Worm (Caenorhabditis elegans): ENCODE data around the gene srj-8.

DNA sequence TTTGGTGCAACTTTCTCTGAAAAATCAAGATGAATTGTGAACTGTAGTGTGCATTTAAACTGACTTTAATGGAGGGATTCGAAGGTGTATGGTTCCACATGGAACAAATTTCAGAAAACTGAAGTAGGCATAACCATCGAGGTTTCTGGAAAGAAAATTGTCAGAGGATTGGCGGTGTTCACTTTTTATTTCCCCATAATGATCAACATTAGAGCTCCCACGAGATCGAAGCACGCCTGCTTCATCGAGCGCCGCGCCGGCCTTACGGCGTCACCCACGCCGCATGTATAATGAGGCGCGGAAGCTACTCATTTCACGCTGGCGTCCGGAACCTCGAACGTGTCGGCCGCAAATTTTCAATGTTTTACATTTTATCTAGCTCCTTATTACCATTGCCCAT is 40.5 kb downstream of the srj-8 start:
- TF ChIP-seq flt-1 (GFP tag; IDR thresholded peaks at IDR 0.05): no peak
- no peak for TF ChIP-seq ztf-23 (GFP tag; IDR thresholded peaks at IDR 0.05)
- TF ChIP-seq med-1 (GFP tag; optimal IDR thresholded peaks at IDR 0.05; ENCODE audit: insufficient read depth): no peak
- no peak for TF ChIP-seq ztf-29 (GFP tag; IDR thresholded peaks at IDR 0.05)
